Worm (Caenorhabditis elegans): ENCODE data around the gene R144.3.
A peak's percentile ranks its signal among the peaks of the same experiment; 100 is the strongest.

R144.3 gene

ce11 chrIII:5047175-5047574 is 25.4 kb downstream of the R144.3 start, which contains the start of gene txbp-3:
txbp-3 (minus strand) TSS chrIII:5047459.
- peak; percentile 74 for TF ChIP-seq unc-55 (GFP tag; optimal IDR thresholded peaks at IDR 0.05)
- peak; percentile 28 for TF ChIP-seq nhr-129 (tag; optimal IDR thresholded peaks at IDR 0.05)
- no peak for TF ChIP-seq unc-39 (tag; optimal IDR thresholded peaks at IDR 0.05)
- TF ChIP-seq sem-4 (tag; optimal IDR thresholded peaks at IDR 0.05), result peak; percentile 17
- TF ChIP-seq lin-13 (GFP tag; optimal IDR thresholded peaks at IDR 0.05), result peak; percentile 60
- TF ChIP-seq nhr-25 (tag; optimal IDR thresholded peaks at IDR 0.05), result peak; percentile 79
- TF ChIP-seq mbf-1 (tag; optimal IDR thresholded peaks at IDR 0.05), result no peak
- peak; percentile 71 for TF ChIP-seq C34F6.9 (tag; optimal IDR thresholded peaks at IDR 0.05)
- TF ChIP-seq zag-1 (tag; optimal IDR thresholded peaks at IDR 0.05), result no peak
- peak; percentile 70 for TF ChIP-seq crh-2 (tag; optimal IDR thresholded peaks at IDR 0.05)
- peak; percentile 41 for TF ChIP-seq sma-9 (GFP tag; optimal IDR thresholded peaks at IDR 0.05)
- no peak for TF ChIP-seq sma-9 (tag; optimal IDR thresholded peaks at IDR 0.05)
- TF ChIP-seq lsy-2 (tag; optimal IDR thresholded peaks at IDR 0.05), result peak in 1 of 2 experiments; percentile 52
- peak; percentile 40 for TF ChIP-seq ceh-16 (tag; optimal IDR thresholded peaks at IDR 0.05)
- no peak for TF ChIP-seq ama-1 (optimal IDR thresholded peaks at IDR 0.05)
- TF ChIP-seq fos-1 (tag; optimal IDR thresholded peaks at IDR 0.05), result peak; percentile 99
- peak; percentile 3 for TF ChIP-seq gmeb-1 (tag; optimal IDR thresholded peaks at IDR 0.05)
- TF ChIP-seq F13H6.1 (tag; optimal IDR thresholded peaks at IDR 0.05), result peak; percentile 36
- peak; percentile 5 for TF ChIP-seq snpc-4 (tag; optimal IDR thresholded peaks at IDR 0.05)

ce11 chrIII:5047740-5048139 is 26.0 kb downstream of the R144.3 start, which contains the start of gene C45G9.5:
C45G9.5 (plus strand) TSS chrIII:5048117.
- TF ChIP-seq peb-1 (tag; optimal IDR thresholded peaks at IDR 0.05) (no peak), alr-1 (tag; optimal IDR thresholded peaks at IDR 0.05) (no peak), nhr-237 (tag; optimal IDR thresholded peaks at IDR 0.05) (no peak), lin-13 (GFP tag; optimal IDR thresholded peaks at IDR 0.05) (no peak), unc-55 (GFP tag; optimal IDR thresholded peaks at IDR 0.05) (no peak), ztf-1 (GFP tag; conservative IDR thresholded peaks at IDR 0.05) (no peak), aly-2 (tag; optimal IDR thresholded peaks at IDR 0.05) (no peak), elt-3 (tag; optimal IDR thresholded peaks at IDR 0.05) (no peak), nhr-129 (tag; optimal IDR thresholded peaks at IDR 0.05) (no peak), ceh-16 (tag; optimal IDR thresholded peaks at IDR 0.05) (no peak), sma-9 (GFP tag; optimal IDR thresholded peaks at IDR 0.05) (no peak), sma-9 (tag; optimal IDR thresholded peaks at IDR 0.05) (no peak), unc-39 (tag; optimal IDR thresholded peaks at IDR 0.05) (no peak)

- TF ChIP-seq unc-55 (GFP tag; optimal IDR thresholded peaks at IDR 0.05) (no peak), sem-4 (tag; optimal IDR thresholded peaks at IDR 0.05) (no peak), crh-2 (tag; optimal IDR thresholded peaks at IDR 0.05) (no peak), blmp-1 (tag; optimal IDR thresholded peaks at IDR 0.05; ENCODE audit: insufficient read depth) (no peak), nhr-237 (tag; optimal IDR thresholded peaks at IDR 0.05) (no peak), nhr-6 (tag; optimal IDR thresholded peaks at IDR 0.05) (no peak), ceh-82 (tag; optimal IDR thresholded peaks at IDR 0.05) (no peak), lin-13 (GFP tag; optimal IDR thresholded peaks at IDR 0.05) (no peak), skn-1 (tag; optimal IDR thresholded peaks at IDR 0.05) (no peak), peb-1 (tag; optimal IDR thresholded peaks at IDR 0.05) (no peak), lsy-2 (tag; optimal IDR thresholded peaks at IDR 0.05) (no peak), gmeb-1 (tag; optimal IDR thresholded peaks at IDR 0.05) (no peak)
Observed at ce11 chrIII:5051949-5052348, 30.2 kb downstream of the R144.3 start, which contains the start of gene C45G9.15. C45G9.15 (minus strand) TSS chrIII:5052049.

ce11 chrIII:5053541-5053940 is 31.8 kb downstream of the R144.3 start, which contains the start of gene C45G9.8:
C45G9.8 (minus strand) TSS chrIII:5053641.
- TF ChIP-seq ztf-4 (tag; optimal IDR thresholded peaks at IDR 0.05) (no peak), ceh-82 (tag; optimal IDR thresholded peaks at IDR 0.05) (no peak), blmp-1 (tag; optimal IDR thresholded peaks at IDR 0.05; ENCODE audit: insufficient read depth) (no peak), nhr-10 (tag; optimal IDR thresholded peaks at IDR 0.05) (no peak), ztf-11 (tag; optimal IDR thresholded peaks at IDR 0.05) (no peak), unc-39 (tag; optimal IDR thresholded peaks at IDR 0.05) (no peak), ama-1 (optimal IDR thresholded peaks at IDR 0.05) (no peak), R02D3.7 (tag; optimal IDR thresholded peaks at IDR 0.05) (no peak), skn-1 (tag; optimal IDR thresholded peaks at IDR 0.05) (no peak), ZK546.5 (tag; optimal IDR thresholded peaks at IDR 0.05) (no peak), lin-13 (GFP tag; optimal IDR thresholded peaks at IDR 0.05) (no peak), nhr-12 (tag; optimal IDR thresholded peaks at IDR 0.05) (no peak), sem-4 (tag; optimal IDR thresholded peaks at IDR 0.05) (no peak), nhr-21 (tag; optimal IDR thresholded peaks at IDR 0.05) (no peak), elt-3 (tag; optimal IDR thresholded peaks at IDR 0.05) (no peak), crh-2 (tag; optimal IDR thresholded peaks at IDR 0.05) (no peak), mbf-1 (tag; optimal IDR thresholded peaks at IDR 0.05) (no peak), F13H6.1 (tag; optimal IDR thresholded peaks at IDR 0.05) (no peak), nhr-237 (tag; optimal IDR thresholded peaks at IDR 0.05) (no peak), elt-1 (tag; optimal IDR thresholded peaks at IDR 0.05) (no peak)
